Fruit fly (Drosophila melanogaster): Measurements from ENCODE around the gene Alp11.
A peak's percentile ranks its signal among the peaks of the same experiment; 100 is the strongest.

Gene Alp11

dm6 chrX:15615426-15615825 lies 27.9 kb downstream of the Alp11 start (continued):
- TF ChIP-seq z (GFP tag; IDR thresholded peaks at IDR 0.05) = no peak
- TF ChIP-seq Doc2 (GFP tag; IDR thresholded peaks at IDR 0.05) = no peak
- no peak for TF ChIP-seq pfk (GFP tag; optimal IDR thresholded peaks at IDR 0.05)
- TF ChIP-seq Sin3A (optimal IDR thresholded peaks at IDR 0.05) = no peak
- no peak for TF ChIP-seq abd-A (tag; optimal IDR thresholded peaks at IDR 0.05)
- no peak for TF ChIP-seq shn (GFP tag; optimal IDR thresholded peaks at IDR 0.05)
- TF ChIP-seq Xrp1 (GFP tag; IDR thresholded peaks at IDR 0.05) = peak; percentile 65; the same call in 1 of the 2 replicates
- no peak for TF ChIP-seq CG3065 (GFP tag; optimal IDR thresholded peaks at IDR 0.05)
- TF ChIP-seq tap (tag; optimal IDR thresholded peaks at IDR 0.05) = peak; percentile 63
- no peak for TF ChIP-seq CG34376 (GFP tag; optimal IDR thresholded peaks at IDR 0.05)
- TF ChIP-seq crol (GFP tag; IDR thresholded peaks at IDR 0.05) = 0 out of 2 replicates have a peak, but pooled peaks have one; percentile 8
- peak; percentile 68 for TF ChIP-seq Med (GFP tag)
- TF ChIP-seq CG12659 (GFP tag; optimal IDR thresholded peaks at IDR 0.05) = peak; percentile 46
- TF ChIP-seq Fer3 (tag; optimal IDR thresholded peaks at IDR 0.05) = peak; percentile 43
- no peak for TF ChIP-seq CG34224 (GFP tag; IDR thresholded peaks at IDR 0.05; ENCODE audit: partially characterized antibody)
- peak; percentile 11 for TF ChIP-seq Hmr (GFP tag; optimal IDR thresholded peaks at IDR 0.05)
- no peak for TF ChIP-seq mirr (GFP tag; optimal IDR thresholded peaks at IDR 0.05)
- no peak for TF ChIP-seq CG6175 (GFP tag; IDR thresholded peaks at IDR 0.05)
- TF ChIP-seq eve (GFP tag; optimal IDR thresholded peaks at IDR 0.05) = peak in 1 of 2 experiments; percentile 10
- peak; percentile 82 for TF ChIP-seq vvl (GFP tag; IDR thresholded peaks at IDR 0.05)
- TF ChIP-seq CG1529 (GFP tag; optimal IDR thresholded peaks at IDR 0.05) = peak; percentile 43
- TF ChIP-seq dimm (GFP tag; IDR thresholded peaks at IDR 0.05) = no peak; the same call in 1 of the 2 replicates
- no peak for TF ChIP-seq Atf3 (GFP tag; optimal IDR thresholded peaks at IDR 0.05)
- peak; percentile 70 for TF ChIP-seq stc (GFP tag; IDR thresholded peaks at IDR 0.05)
- TF ChIP-seq her (GFP tag; optimal IDR thresholded peaks at IDR 0.05) = no peak
- peak; percentile 4 for TF ChIP-seq CG10462 (GFP tag; optimal IDR thresholded peaks at IDR 0.05)
- no peak for TF ChIP-seq Hey (tag; optimal IDR thresholded peaks at IDR 0.05)
- peak; percentile 56 for TF ChIP-seq tin (GFP tag; optimal IDR thresholded peaks at IDR 0.05)
- TF ChIP-seq Dek (tag; optimal IDR thresholded peaks at IDR 0.05) = peak; percentile 11
- peak; percentile 51; the same call in 1 of the 2 replicates for TF ChIP-seq sob (GFP tag; IDR thresholded peaks at IDR 0.05)
- peak; percentile 10 for TF ChIP-seq twi (tag; optimal IDR thresholded peaks at IDR 0.05)
- no peak for TF ChIP-seq hth (optimal IDR thresholded peaks at IDR 0.05)
- TF ChIP-seq H2.0 (GFP tag; IDR thresholded peaks at IDR 0.05) = peak; percentile 54; the same call in 1 of the 2 replicates
- no peak; the same call in 1 of the 2 replicates for TF ChIP-seq Ravus (GFP tag; IDR thresholded peaks at IDR 0.05)
- TF ChIP-seq CG18476 (GFP tag; optimal IDR thresholded peaks at IDR 0.05) = no peak
- TF ChIP-seq CG6254 (GFP tag; optimal IDR thresholded peaks at IDR 0.05) = peak; percentile 61
- TF ChIP-seq sr (GFP tag; IDR thresholded peaks at IDR 0.05) = no peak
- TF ChIP-seq CG16813 (GFP tag; IDR thresholded peaks at IDR 0.05; ENCODE audit: partially characterized antibody) = no peak
- TF ChIP-seq BtbVII (GFP tag; optimal IDR thresholded peaks at IDR 0.05) = peak; percentile 20
- no peak for TF ChIP-seq knrl (GFP tag; IDR thresholded peaks at IDR 0.05; ENCODE audit: partially characterized antibody)
- TF ChIP-seq CG4854 (GFP tag; optimal IDR thresholded peaks at IDR 0.05) = no peak
- no peak for TF ChIP-seq nerfin-2 (GFP tag; IDR thresholded peaks at IDR 0.05; ENCODE audit: partially characterized antibody)
- TF ChIP-seq Drgx (GFP tag; IDR thresholded peaks at IDR 0.05) = peak; percentile 75
- TF ChIP-seq CG8944 (GFP tag; optimal IDR thresholded peaks at IDR 0.05) = peak; percentile 30
- TF ChIP-seq CG11696 (GFP tag; IDR thresholded peaks at IDR 0.05) = 0 out of 2 replicates have a peak, but pooled peaks have one; percentile 37
- TF ChIP-seq Kr (GFP tag; optimal IDR thresholded peaks at IDR 0.05) = no peak
- TF ChIP-seq run (tag; optimal IDR thresholded peaks at IDR 0.05) = peak; percentile 3
- no peak for TF ChIP-seq Gsc (GFP tag; IDR thresholded peaks at IDR 0.05)
- TF ChIP-seq Doc3 (GFP tag; IDR thresholded peaks at IDR 0.05; ENCODE audit: partially characterized antibody) = no peak
- no peak for TF ChIP-seq nom (GFP tag; optimal IDR thresholded peaks at IDR 0.05)
- TF ChIP-seq H15 (GFP tag; IDR thresholded peaks at IDR 0.05) = 0 out of 3 replicates have a peak, but pooled peaks have one; percentile 7

Measured in whole organism, embryonic.